Fruit fly (Drosophila melanogaster) Kc167 (cell line): ENCODE measurements around the gene CG14990.

Experiments
- Myc ChIP-seq: fragments of >200 bp; optimal IDR thresholded peaks from 2 replicates; lab custom pipeline; 2017; ENCODE audit warnings: missing external identifiers
- Sin3A ChIP-seq: fragments of >200 bp; optimal IDR thresholded peaks from 2 replicates; lab custom pipeline; 2018; ENCODE audit warnings: missing external identifiers
- h ChIP-seq: fragments of >200 bp; optimal IDR thresholded peaks from 3 replicates; lab custom pipeline; 2018; ENCODE audit warnings: missing external identifiers
- insv ChIP-seq: fragments of >200 bp; optimal IDR thresholded peaks from 3 replicates; lab custom pipeline; 2018; ENCODE audit warnings: missing external identifiers
- psq ChIP-seq: fragments of >200 bp; optimal IDR thresholded peaks from 2 replicates; lab custom pipeline; 2017; ENCODE audit warnings: missing external identifiers
- ttk ChIP-seq: sonication (Bioruptor generic); optimal IDR thresholded peaks from 2 replicates; lab custom pipeline; 2017; ENCODE audit warnings: missing external identifiers

CG14990 gene

dm6 chr3L:4116490-4117367 lies 23.7 kb downstream of the CG14990 start:
- TF ChIP-seq Myc (lab: Kevin White, UChicago) = no peak
- TF ChIP-seq insv = no peak
- no peak for TF ChIP-seq h (lab: Kevin White, UChicago)
- no peak for TF ChIP-seq psq
- TF ChIP-seq ttk (lab: Kevin White, UChicago) = no peak
- TF ChIP-seq Sin3A = no peak

- TF ChIP-seq ttk (lab: Kevin White, UChicago) (no peak), insv (no peak), psq (no peak), h (lab: Kevin White, UChicago) (no peak), Sin3A (no peak), Myc (lab: Kevin White, UChicago) (no peak)
Measured at dm6 chr3L:4117493-4117892, 24.5 kb downstream of the CG14990 start.

DNA sequence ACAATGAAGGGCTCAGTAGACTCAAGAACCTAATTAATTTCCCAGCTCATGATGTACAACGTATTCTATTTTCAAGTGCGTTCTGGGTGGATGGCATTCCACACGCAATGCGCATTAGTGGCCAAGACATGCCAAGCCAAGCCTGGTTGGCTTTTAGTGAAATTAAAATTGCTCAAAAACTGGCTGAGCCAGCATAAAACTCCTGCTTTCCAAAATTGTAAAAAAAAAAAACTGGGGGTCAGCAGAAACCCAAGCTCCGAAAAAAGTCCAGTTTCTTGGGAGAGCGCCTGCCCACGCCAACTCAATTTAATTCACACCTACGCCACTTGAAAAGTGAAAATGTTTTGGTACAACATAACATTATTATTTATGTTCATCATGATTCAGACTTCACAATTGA lies 25.3 kb downstream of the CG14990 start:
- TF ChIP-seq Myc (lab: Kevin White, UChicago) (no peak), h (lab: Kevin White, UChicago) (no peak), ttk (lab: Kevin White, UChicago) (no peak), psq (no peak), Sin3A (no peak), insv (no peak)

- TF ChIP-seq Sin3A = no peak
- TF ChIP-seq ttk (lab: Kevin White, UChicago) = no peak
- no peak for TF ChIP-seq insv
- TF ChIP-seq h (lab: Kevin White, UChicago) = no peak
- TF ChIP-seq psq = no peak
- no peak for TF ChIP-seq Myc (lab: Kevin White, UChicago)
Measured at dm6 chr3L:4119636-4120357, 26.8 kb downstream of the CG14990 start.

dm6 chr3L:4120358-4121349 lies 27.6 kb downstream of the CG14990 start:
- TF ChIP-seq ttk (lab: Kevin White, UChicago) (peak; percentile 16), h (lab: Kevin White, UChicago) (no peak)

dm6 chr3L:4121589-4121988 lies 28.6 kb downstream of the CG14990 start:
- TF ChIP-seq ttk (lab: Kevin White, UChicago) (no peak), Sin3A (no peak), Myc (lab: Kevin White, UChicago) (no peak), h (lab: Kevin White, UChicago) (no peak), psq (no peak), insv (no peak)

- no peak for TF ChIP-seq h (lab: Kevin White, UChicago)
- TF ChIP-seq ttk (lab: Kevin White, UChicago) = no peak
- TF ChIP-seq Sin3A = no peak
- no peak for TF ChIP-seq psq
- TF ChIP-seq insv = no peak
- TF ChIP-seq Myc (lab: Kevin White, UChicago) = no peak
Measured at dm6 chr3L:4122185-4122767, 29.3 kb downstream of the CG14990 start, which contains the start of gene Chd64. Gene Chd64 (minus strand): TSS chr3L:4122388.

DNA sequence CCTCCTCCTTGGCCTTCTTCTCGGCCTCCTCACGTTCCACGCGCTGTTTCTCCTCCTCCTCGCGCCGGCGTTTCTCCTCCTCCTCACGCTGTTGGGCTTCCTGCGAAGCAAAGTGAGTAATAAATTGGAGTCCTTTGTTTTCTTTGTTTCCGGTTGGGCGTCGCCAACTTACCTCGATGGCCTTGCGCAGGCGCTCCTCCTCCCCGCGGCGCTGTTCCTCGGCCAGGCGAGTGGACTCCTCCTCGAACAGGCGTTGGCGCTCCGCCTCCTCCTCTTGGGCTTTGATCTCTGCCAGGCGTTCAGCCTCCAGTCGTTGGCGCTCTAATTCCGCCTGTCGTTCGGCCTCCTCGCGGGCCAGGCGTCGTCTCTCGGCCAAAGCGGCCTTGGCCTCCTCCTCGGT lies 32.7 kb downstream of the CG14990 start:
- TF ChIP-seq h (lab: Kevin White, UChicago) (no peak), insv (no peak), psq (no peak), ttk (lab: Kevin White, UChicago) (no peak), Sin3A (no peak), Myc (lab: Kevin White, UChicago) (no peak)

dm6 chr3L:4128579-4128978 lies 35.6 kb downstream of the CG14990 start:
- TF ChIP-seq ttk (lab: Kevin White, UChicago) = no peak
- no peak for TF ChIP-seq Sin3A
- no peak for TF ChIP-seq h (lab: Kevin White, UChicago)
- no peak for TF ChIP-seq psq
- no peak for TF ChIP-seq insv
- no peak for TF ChIP-seq Myc (lab: Kevin White, UChicago)

dm6 chr3L:4130743-4131142 lies 37.7 kb downstream of the CG14990 start:
- TF ChIP-seq ttk (lab: Kevin White, UChicago) = no peak
- TF ChIP-seq psq = no peak
- TF ChIP-seq Myc (lab: Kevin White, UChicago) = no peak
- no peak for TF ChIP-seq Sin3A
- TF ChIP-seq insv = no peak
- TF ChIP-seq h (lab: Kevin White, UChicago) = no peak

- TF ChIP-seq h (lab: Kevin White, UChicago) = no peak
- TF ChIP-seq Myc (lab: Kevin White, UChicago) = no peak
- TF ChIP-seq Sin3A = no peak
- no peak for TF ChIP-seq psq
- no peak for TF ChIP-seq insv
- TF ChIP-seq ttk (lab: Kevin White, UChicago) = no peak
Measured at dm6 chr3L:4132585-4132984, 39.6 kb downstream of the CG14990 start.
